Worm (Caenorhabditis elegans) whole organism, L4 larva: ENCODE results near the gene cul-4.

ENCODE experiments used
- F10B5.3 ChIP-seq: sonication (generic microtip); optimal IDR thresholded peaks from 2 replicates; lab custom pipeline; 2016; ENCODE audit warnings: mild to moderate bottlenecking, missing genetic modification characterization, missing compliant biosample characterization
- F37D6.2 ChIP-seq: sonication (generic microtip); optimal IDR thresholded peaks from 2 replicates; lab custom pipeline; 2016; ENCODE audit warnings: mild to moderate bottlenecking, missing genetic modification characterization, missing compliant biosample characterization
- F49E8.2 ChIP-seq: sonication (generic microtip); optimal IDR thresholded peaks from 2 replicates; lab custom pipeline; 2016; ENCODE audit warnings: missing compliant biosample characterization, mild to moderate bottlenecking, missing genetic modification characterization, borderline replicate concordance
- T20F7.1 ChIP-seq: fragments of 200-800 bp; sonication (Bioruptor generic); optimal IDR thresholded peaks from 2 replicates; lab custom pipeline; 2018; ENCODE audit warnings: mild to moderate bottlenecking, missing genetic modification characterization, missing compliant biosample characterization
- T26A8.4 ChIP-seq: fragments of 200-800 bp; sonication (Bioruptor generic); IDR thresholded peaks from 2 replicates; pipeline ENCODE4 v1.3.6; 2022; ENCODE audit warnings: missing genetic modification characterization, missing compliant biosample characterization
- Y48G9A.11 ChIP-seq: fragments of 200-800 bp; sonication (Bioruptor generic); IDR thresholded peaks from 2 replicates; pipeline ENCODE4 v1.3.6; 2022; ENCODE audit warnings: missing genetic modification reagents, missing genetic modification characterization, missing compliant biosample characterization
- Y5F2A.4 ChIP-seq: fragments of 200-800 bp; sonication (Bioruptor generic); optimal IDR thresholded peaks from 2 replicates; lab custom pipeline; 2018; ENCODE audit warnings: mild to moderate bottlenecking, missing genetic modification characterization, missing compliant biosample characterization
- aha-1 ChIP-seq: fragments of 150-350 bp; peaks from one replicate; lab custom pipeline; 2014; ENCODE audit warnings: missing biosample characterization, missing genetic modification characterization
- ama-1 ChIP-seq: fragments of 150-350 bp; optimal IDR thresholded peaks from 2 replicates; lab custom pipeline; 2014; ENCODE audit warnings: inconsistent platforms, mixed read lengths
- ceh-28 ChIP-seq: fragments of 150-350 bp; optimal IDR thresholded peaks from 2 replicates; lab custom pipeline; 2014; ENCODE audit warnings: missing biosample characterization, missing genetic modification reagents, missing genetic modification characterization
- ceh-62 ChIP-seq: sonication (generic microtip); optimal IDR thresholded peaks from 2 replicates; lab custom pipeline; 2017; ENCODE audit warnings: missing biosample characterization, missing genetic modification characterization
- daf-16 ChIP-seq, 3 experiments: sonication (generic microtip); optimal IDR thresholded peaks; 2 replicates each; lab custom pipeline; 2016 to 2017; ENCODE audit warnings: missing genetic modification characterization in 3 of 3, missing genetic modification reagents in 3 of 3, mild to moderate bottlenecking in 2 of 3, missing compliant biosample characterization in 2 of 3, missing biosample characterization in 1 of 3, moderate library complexity in 1 of 3
- dmd-6 ChIP-seq: fragments of 200-800 bp; sonication (Bioruptor generic); IDR thresholded peaks from 2 replicates; pipeline ENCODE4 v1.3.6; 2022; ENCODE audit warnings: missing genetic modification reagents, missing genetic modification characterization, missing compliant biosample characterization
- dpl-1 ChIP-seq: fragments of 150-350 bp; optimal IDR thresholded peaks from 2 replicates; lab custom pipeline; 2014; ENCODE audit warnings: missing biosample characterization, missing genetic modification reagents, missing genetic modification characterization
- duxl-1 ChIP-seq: sonication (generic microtip); optimal IDR thresholded peaks from 2 replicates; lab custom pipeline; 2016; ENCODE audit warnings: mild to moderate bottlenecking, missing genetic modification characterization, moderate library complexity, missing compliant biosample characterization; ENCODE audit not compliant: poor library complexity
- hlh-11 ChIP-seq: fragments of 200-800 bp; sonication (Bioruptor generic); optimal IDR thresholded peaks from 2 replicates; lab custom pipeline; 2018; ENCODE audit warnings: mild to moderate bottlenecking, missing genetic modification characterization, missing compliant biosample characterization
- hmg-1.1 ChIP-seq: fragments of 200-800 bp; sonication (Bioruptor generic); IDR thresholded peaks from 2 replicates; pipeline ENCODE4 v1.3.6; 2022; ENCODE audit warnings: missing genetic modification reagents, missing genetic modification characterization, missing compliant biosample characterization
- jun-1 ChIP-seq: fragments of 150-350 bp; optimal IDR thresholded peaks from 2 replicates; lab custom pipeline; 2014; ENCODE audit warnings: missing biosample characterization, missing genetic modification reagents, missing genetic modification characterization
- lin-1 ChIP-seq: fragments of 200-800 bp; sonication (Bioruptor generic); IDR thresholded peaks from 2 replicates; pipeline ENCODE4 v1.3.6; 2022; ENCODE audit warnings: missing genetic modification reagents, missing genetic modification characterization, missing compliant biosample characterization
- lin-13 ChIP-seq: fragments of 150-350 bp; optimal IDR thresholded peaks from 2 replicates; lab custom pipeline; 2014; ENCODE audit warnings: missing biosample characterization, missing genetic modification reagents, missing genetic modification characterization
- lin-15B ChIP-seq: fragments of 150-350 bp; sonication (generic microtip); optimal IDR thresholded peaks from 3 replicates; lab custom pipeline; 2014; ENCODE audit warnings: missing biosample characterization, missing genetic modification characterization
- lin-38 ChIP-seq: fragments of 200-800 bp; sonication (Bioruptor generic); IDR thresholded peaks from 2 replicates; pipeline ENCODE4 v1.3.6; 2022; ENCODE audit warnings: missing genetic modification reagents, missing genetic modification characterization, missing compliant biosample characterization
- lin-39 ChIP-seq: fragments of 150-350 bp; optimal IDR thresholded peaks from 2 replicates; lab custom pipeline; 2014; ENCODE audit warnings: missing biosample characterization, missing genetic modification reagents, missing genetic modification characterization
- lsy-2 ChIP-seq, 2 experiments: fragments of 150-350 bp in 1 of 2; sonication (generic microtip) in 1 of 2; optimal IDR thresholded peaks; 2 replicates each; lab custom pipeline; 2014 to 2017; ENCODE audit warnings: missing biosample characterization in 2 of 2, missing genetic modification characterization in 2 of 2
- madf-5 ChIP-seq, 2 experiments: fragments of 200-800 bp; sonication (Bioruptor generic); IDR thresholded peaks; 2 replicates each; pipeline ENCODE4 v1.3.6; 2022; ENCODE audit warnings: missing compliant biosample characterization in 2 of 2, missing genetic modification characterization in 2 of 2
- mdt-29 ChIP-seq: fragments of 200-800 bp; sonication (Bioruptor generic); IDR thresholded peaks from 2 replicates; pipeline ENCODE4 v1.3.6; 2022; ENCODE audit warnings: missing genetic modification reagents, missing genetic modification characterization, missing compliant biosample characterization
- mes-2 ChIP-seq: sonication (generic microtip); optimal IDR thresholded peaks from 2 replicates; lab custom pipeline; 2016; ENCODE audit warnings: missing genotype, mild to moderate bottlenecking, missing genetic modification characterization, missing compliant biosample characterization; ENCODE audit not compliant: poor library complexity, severe bottlenecking
- mxl-2 ChIP-seq: fragments of 200-800 bp; sonication (Bioruptor generic); conservative IDR thresholded peaks from 2 replicates; pipeline ENCODE4 v1.3.6; 2022; ENCODE audit warnings: missing genetic modification reagents, missing genetic modification characterization, missing compliant biosample characterization
- mxl-3 ChIP-seq: fragments of 200-800 bp; sonication (Bioruptor generic); optimal IDR thresholded peaks from 2 replicates; lab custom pipeline; 2018; ENCODE audit warnings: mild to moderate bottlenecking, missing genetic modification characterization, missing compliant biosample characterization
- nhr-111 ChIP-seq: fragments of 200-800 bp; sonication (Bioruptor generic); optimal IDR thresholded peaks from 2 replicates; lab custom pipeline; 2018; ENCODE audit warnings: mild to moderate bottlenecking, missing genetic modification characterization, missing compliant biosample characterization
- nhr-42 ChIP-seq: fragments of 200-800 bp; sonication (Bioruptor generic); IDR thresholded peaks from 2 replicates; pipeline ENCODE4 v1.3.6; 2022; ENCODE audit warnings: missing genetic modification characterization, missing compliant biosample characterization
- nhr-48 ChIP-seq: sonication (generic microtip); optimal IDR thresholded peaks from 2 replicates; lab custom pipeline; 2016; ENCODE audit warnings: mild to moderate bottlenecking, missing genetic modification characterization, missing compliant biosample characterization
- nhr-6 ChIP-seq: fragments of 150-350 bp; optimal IDR thresholded peaks from 2 replicates; lab custom pipeline; 2014; ENCODE audit warnings: missing biosample characterization, missing genetic modification characterization
- pha-4 ChIP-seq, 2 experiments: fragments of 150-350 bp in 1 of 2; fragments of 200-800 bp in 1 of 2; sonication (Bioruptor generic) in 1 of 2; IDR thresholded peaks in 1 of 2; optimal IDR thresholded peaks in 1 of 2; 2 replicates each; pipeline versions ENCODE4 v1.3.6 to Lab custom; 2014 to 2022; ENCODE audit warnings: missing genetic modification characterization in 2 of 2, missing genetic modification reagents in 2 of 2, missing biosample characterization in 1 of 2, missing compliant biosample characterization in 1 of 2
- php-3 ChIP-seq: fragments of 200-800 bp; sonication (Bioruptor generic); IDR thresholded peaks from 2 replicates; pipeline ENCODE4 v1.3.6; 2022; ENCODE audit warnings: missing genetic modification reagents, missing genetic modification characterization, missing compliant biosample characterization
- rbr-2 ChIP-seq: sonication (generic microtip); optimal IDR thresholded peaks from 2 replicates; lab custom pipeline; 2016; ENCODE audit warnings: missing genotype, missing genetic modification characterization, missing compliant biosample characterization
- snpc-1.2 ChIP-seq: fragments of 200-800 bp; sonication (Bioruptor generic); IDR thresholded peaks from 2 replicates; pipeline ENCODE4 v1.3.6; 2022; ENCODE audit warnings: missing genetic modification reagents, missing genetic modification characterization, missing compliant biosample characterization
- spr-1 ChIP-seq: sonication (generic microtip); optimal IDR thresholded peaks from 2 replicates; lab custom pipeline; 2016; ENCODE audit warnings: mild to moderate bottlenecking, missing genetic modification characterization, missing compliant biosample characterization
- unc-130 ChIP-seq: sonication (generic microtip); optimal IDR thresholded peaks from 2 replicates; lab custom pipeline; 2016; ENCODE audit warnings: missing genetic modification reagents, missing genetic modification characterization, missing compliant biosample characterization
- zag-1 ChIP-seq: fragments of 150-350 bp; optimal IDR thresholded peaks from 2 replicates; lab custom pipeline; 2014; ENCODE audit warnings: missing biosample characterization, missing genetic modification characterization
- zfp-3 ChIP-seq: fragments of 200-800 bp; sonication (Bioruptor generic); conservative IDR thresholded peaks from 2 replicates; pipeline ENCODE4 v1.3.6; 2022; ENCODE audit warnings: missing genetic modification reagents, missing genetic modification characterization, missing compliant biosample characterization
- ztf-11 ChIP-seq: fragments of 150-350 bp; optimal IDR thresholded peaks from 2 replicates; lab custom pipeline; 2014; ENCODE audit warnings: missing biosample characterization, missing genetic modification characterization

cul-4 gene

DNA sequence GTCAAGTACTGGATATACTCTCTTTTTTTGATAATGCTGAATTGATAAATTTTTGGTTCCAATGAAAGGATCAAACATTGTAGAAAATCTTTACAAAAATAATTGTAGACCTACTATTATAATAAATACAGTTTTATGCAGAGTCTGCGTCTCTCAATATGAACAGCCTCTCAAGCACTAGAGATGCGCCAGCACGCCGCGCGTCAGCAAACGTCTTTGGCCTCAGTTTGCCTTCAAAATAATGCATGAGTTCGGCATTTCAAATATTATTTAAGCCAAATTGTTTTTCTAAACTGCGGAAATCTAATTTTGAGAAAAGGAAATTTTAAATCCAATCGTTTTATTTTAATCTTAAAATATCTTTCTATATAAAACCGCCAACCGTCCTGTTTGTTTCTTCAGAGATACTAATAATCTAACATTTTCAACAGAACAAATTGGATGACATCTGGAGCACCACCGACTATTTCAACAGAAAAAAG, at the start of gene cul-4:
Gene cul-4, plus strand, starts transcription at position 432 of the 482 bp plus-strand sequence.
- TF ChIP-seq lin-38 (GFP tag; lab: Robert Waterston, UW) (peak; percentile 84), lin-1 (no peak), dpl-1 (GFP tag; lab: Kevin White, UChicago) (peak; percentile 78), lin-39 (tag; lab: Kevin White, UChicago) (no peak), duxl-1 (tag; lab: Kevin White, UChicago) (peak; percentile 87), lin-13 (GFP tag; lab: Kevin White, UChicago) (peak; percentile 25), hmg-1.1 (GFP tag; lab: Robert Waterston, UW) (peak; percentile 48), hlh-11 (peak; percentile 75), nhr-48 (no peak), daf-16 (GFP tag; optimal IDR thresholded peaks at IDR 0.05; lab: Kevin White, UChicago) (peak in 1 of 2 experiments; percentile 5), daf-16 (tag; optimal IDR thresholded peaks at IDR 0.05; lab: Kevin White, UChicago) (no peak), mes-2 (tag; lab: Kevin White, UChicago) (peak; percentile 92), F37D6.2 (tag; lab: Kevin White, UChicago) (no peak), spr-1 (tag; lab: Kevin White, UChicago) (peak; percentile 59), ceh-62 (tag; lab: Kevin White, UChicago) (no peak), Y48G9A.11 (peak; percentile 82), php-3 (GFP tag; lab: Robert Waterston, UW) (peak; percentile 23; the same call in 1 of the 2 replicates), T20F7.1 (GFP tag; lab: Kevin White, UChicago) (peak; percentile 49), mxl-2 (no peak), F49E8.2 (tag; lab: Kevin White, UChicago) (peak; percentile 90), dmd-6 (GFP tag; lab: Robert Waterston, UW) (no peak), rbr-2 (tag; lab: Kevin White, UChicago) (no peak), madf-5 (GFP tag; IDR thresholded peaks at IDR 0.05; lab: Robert Waterston, UW) (no peak), aha-1 (tag; lab: Kevin White, UChicago) (peak; percentile 96), ama-1 (lab: Kevin White, UChicago) (no peak), F10B5.3 (peak; percentile 40), ceh-28 (no peak), jun-1 (tag; lab: Kevin White, UChicago) (peak; percentile 27), mdt-29 (GFP tag; lab: Robert Waterston, UW) (no peak), mxl-3 (no peak), unc-130 (GFP tag; lab: Kevin White, UChicago) (peak; percentile 71), Y5F2A.4 (no peak), T26A8.4 (GFP tag; lab: Robert Waterston, UW) (0 out of 2 replicates have a peak, but pooled peaks have one; percentile 50), ztf-11 (tag; lab: Kevin White, UChicago) (no peak), nhr-111 (GFP tag; lab: Kevin White, UChicago) (no peak), lin-15B (tag; lab: Kevin White, UChicago) (peak; percentile 13), pha-4 (GFP tag; IDR thresholded peaks at IDR 0.05; lab: Robert Waterston, UW) (no peak), pha-4 (tag; optimal IDR thresholded peaks at IDR 0.05; lab: Kevin White, UChicago) (no peak), nhr-6 (peak; percentile 30), zfp-3 (no peak), snpc-1.2 (0 out of 2 replicates have a peak, but pooled peaks have one; percentile 64)

DNA sequence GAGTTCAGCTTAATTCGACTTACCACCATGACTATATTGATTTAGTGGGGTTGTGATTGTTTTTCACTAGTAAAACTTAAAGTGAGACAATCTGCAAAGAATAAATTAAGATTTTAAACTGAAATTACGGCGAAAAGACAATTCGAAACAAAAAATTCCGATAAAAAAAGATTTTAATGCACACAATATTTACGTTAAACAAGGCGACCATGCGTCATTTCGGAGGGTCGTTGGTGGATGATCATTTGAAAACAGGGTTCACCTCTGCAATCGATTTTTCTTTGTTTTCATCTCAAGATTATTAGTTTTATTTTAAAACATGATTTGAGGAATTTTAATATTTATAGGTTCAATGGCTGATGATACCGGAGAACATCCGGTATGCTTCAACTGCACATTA, 48.8 kb upstream of the cul-4 start, which contains the start of gene lsm-4:
Gene lsm-4, minus strand, starts transcription at position 91 of the 400 bp plus-strand sequence.
- TF ChIP-seq nhr-42: no peak
- peak; percentile 92 for TF ChIP-seq T20F7.1 (GFP tag; lab: Kevin White, UChicago)
- TF ChIP-seq Y48G9A.11: peak; percentile 73; the same call in 1 of the 2 replicates
- TF ChIP-seq daf-16 (GFP tag; optimal IDR thresholded peaks at IDR 0.05; lab: Kevin White, UChicago): no peak
- TF ChIP-seq daf-16 (tag; optimal IDR thresholded peaks at IDR 0.05; lab: Kevin White, UChicago): peak; percentile 11
- TF ChIP-seq zag-1 (tag; lab: Kevin White, UChicago): no peak
- peak in 1 of 2 experiments; percentile 25 for TF ChIP-seq lsy-2 (tag; optimal IDR thresholded peaks at IDR 0.05; lab: Kevin White, UChicago)
